Worm (Caenorhabditis elegans) whole organism, late embryonic: Measurements from ENCODE around the gene nas-1.

ENCODE experiments used
- T23F11.4 ChIP-seq: fragments of 200-800 bp; sonication (Bioruptor generic); optimal IDR thresholded peaks from 2 replicates; lab custom pipeline; 2018; ENCODE audit warnings: mild to moderate bottlenecking, missing genetic modification characterization, missing compliant biosample characterization
- ama-1 ChIP-seq: fragments of 150-350 bp; optimal IDR thresholded peaks from 2 replicates; lab custom pipeline; 2014
- ceh-31 ChIP-seq: sonication (generic microtip); optimal IDR thresholded peaks from 2 replicates; lab custom pipeline; 2016; ENCODE audit warnings: missing genetic modification characterization, missing compliant biosample characterization
- dmd-4 ChIP-seq: sonication (generic microtip); optimal IDR thresholded peaks from 2 replicates; lab custom pipeline; 2016; ENCODE audit warnings: borderline replicate concordance, missing genetic modification characterization, missing compliant biosample characterization
- ets-4 ChIP-seq: sonication (generic microtip); optimal IDR thresholded peaks from 2 replicates; lab custom pipeline; 2016; ENCODE audit warnings: missing genetic modification characterization, missing compliant biosample characterization
- nfya-1 ChIP-seq: sonication (generic microtip); optimal IDR thresholded peaks from 2 replicates; lab custom pipeline; 2017; ENCODE audit warnings: missing genetic modification characterization, mild to moderate bottlenecking, missing compliant biosample characterization, antibody characterized with exemption, moderate library complexity
- nhr-11 ChIP-seq: fragments of 150-350 bp; optimal IDR thresholded peaks from 2 replicates; lab custom pipeline; 2014; ENCODE audit warnings: missing biosample characterization, missing genetic modification characterization
- pag-3 ChIP-seq: sonication (generic microtip); optimal IDR thresholded peaks from 2 replicates; lab custom pipeline; 2016; ENCODE audit warnings: missing compliant biosample characterization, missing genetic modification characterization, borderline replicate concordance
- pax-1 ChIP-seq: fragments of 150-350 bp; optimal IDR thresholded peaks from 2 replicates; lab custom pipeline; 2014; ENCODE audit warnings: missing biosample characterization, missing genetic modification characterization
- pha-4 ChIP-seq: fragments of 150-350 bp; optimal IDR thresholded peaks from 2 replicates; lab custom pipeline; 2018; ENCODE audit warnings: missing biosample characterization, missing genetic modification reagents, missing genetic modification characterization
- unc-3 ChIP-seq, 2 experiments: fragments of 200-800 bp in 1 of 2; sonication (Bioruptor generic) in 1 of 2; sonication (generic microtip) in 1 of 2; conservative IDR thresholded peaks in 1 of 2; optimal IDR thresholded peaks in 1 of 2; 2 replicates each; pipeline versions ENCODE4 v1.3.6 to Lab custom; 2016 to 2022; ENCODE audit warnings: missing compliant biosample characterization in 2 of 2, missing genetic modification characterization in 2 of 2, missing genetic modification reagents in 1 of 2
- unc-86 ChIP-seq: sonication (generic microtip); optimal IDR thresholded peaks from 2 replicates; lab custom pipeline; 2016; ENCODE audit warnings: missing genetic modification characterization, missing compliant biosample characterization

- no peak for TF ChIP-seq pha-4 (tag; lab: Kevin White, UChicago)
- TF ChIP-seq unc-3 (GFP tag; conservative IDR thresholded peaks at IDR 0.05; lab: Robert Waterston, UW), result no peak
- TF ChIP-seq unc-3 (tag; optimal IDR thresholded peaks at IDR 0.05; lab: Kevin White, UChicago), result no peak
- TF ChIP-seq pag-3, result no peak
- TF ChIP-seq dmd-4, result no peak
- no peak for TF ChIP-seq nfya-1
- TF ChIP-seq unc-86 (tag; lab: Kevin White, UChicago), result no peak
- no peak for TF ChIP-seq T23F11.4 (GFP tag; lab: Kevin White, UChicago)
- TF ChIP-seq nhr-11 (tag; lab: Kevin White, UChicago), result no peak
- no peak for TF ChIP-seq ceh-31
- no peak for TF ChIP-seq ets-4 (tag; lab: Kevin White, UChicago)
- no peak for TF ChIP-seq pax-1 (tag; lab: Kevin White, UChicago)
- no peak for TF ChIP-seq ama-1 (lab: Kevin White, UChicago)
Measured at ce11 chrIII:13381684-13382083, 23.9 kb upstream of the nas-1 start.
